Worm (Caenorhabditis elegans): ENCODE data around the gene Y39G8B.9.

DNA sequence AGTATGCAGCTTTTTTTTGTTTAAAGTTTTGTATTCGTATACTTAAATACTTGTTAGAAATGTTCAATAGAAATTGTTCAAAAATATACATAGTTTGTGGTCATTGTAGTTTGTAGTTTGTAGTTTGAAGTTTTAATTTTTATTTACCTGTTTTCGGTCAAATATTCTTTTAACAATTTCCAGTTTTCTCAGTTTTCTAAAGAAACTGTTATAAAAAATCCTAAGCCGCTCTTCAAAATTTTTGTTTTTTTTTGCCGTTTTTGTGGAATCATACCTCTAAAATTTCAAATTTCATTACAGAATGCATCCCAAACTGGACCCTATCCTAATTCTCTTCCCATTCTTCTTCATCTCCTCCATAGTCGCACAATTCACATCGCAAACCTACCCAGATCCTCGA, 25.0 kb downstream of the Y39G8B.9 start, which contains the start of gene F01D5.6:
- TF ChIP-seq elt-3 (tag; optimal IDR thresholded peaks at IDR 0.05) (no peak), unc-30 (tag; optimal IDR thresholded peaks at IDR 0.05) (no peak), mep-1 (tag; optimal IDR thresholded peaks at IDR 0.05) (no peak), nhr-47 (tag; optimal IDR thresholded peaks at IDR 0.05) (no peak)
